Worm (Caenorhabditis elegans) whole organism, L4 larva: Measurements from ENCODE around the gene C15F1.2.

ENCODE experiments used
- F10B5.3 ChIP-seq: sonication (generic microtip); optimal IDR thresholded peaks from 2 replicates; lab custom pipeline; 2016; ENCODE audit warnings: mild to moderate bottlenecking, missing genetic modification characterization, missing compliant biosample characterization
- F44E2.7 ChIP-seq: fragments of 200-800 bp; sonication (Bioruptor generic); IDR thresholded peaks from 2 replicates; pipeline ENCODE4 v2.1.2; 2022; ENCODE audit warnings: missing genetic modification characterization, missing compliant biosample characterization
- F49E8.2 ChIP-seq: sonication (generic microtip); optimal IDR thresholded peaks from 2 replicates; lab custom pipeline; 2016; ENCODE audit warnings: missing compliant biosample characterization, mild to moderate bottlenecking, missing genetic modification characterization, borderline replicate concordance
- Y105C5A.15 ChIP-seq: fragments of 200-800 bp; sonication (Bioruptor generic); IDR thresholded peaks from 2 replicates; pipeline ENCODE4 v1.3.6; 2022; ENCODE audit warnings: missing genetic modification characterization, missing compliant biosample characterization
- Y75B8A.6 ChIP-seq: fragments of 200-800 bp; sonication (Bioruptor generic); IDR thresholded peaks from 2 replicates; pipeline ENCODE4 v1.3.6; 2022; ENCODE audit warnings: missing genetic modification reagents, missing genetic modification characterization, missing compliant biosample characterization
- aha-1 ChIP-seq: fragments of 150-350 bp; peaks from one replicate; lab custom pipeline; 2014; ENCODE audit warnings: missing biosample characterization, missing genetic modification characterization
- ceh-44 ChIP-seq: fragments of 200-800 bp; sonication (Bioruptor generic); IDR thresholded peaks from 2 replicates; pipeline ENCODE4 v1.3.6; 2022; ENCODE audit warnings: missing genetic modification reagents, missing genetic modification characterization, missing compliant biosample characterization
- daf-12 ChIP-seq: fragments of 150-350 bp; optimal IDR thresholded peaks from 2 replicates; lab custom pipeline; 2014; ENCODE audit warnings: missing biosample characterization, missing genetic modification reagents, missing genetic modification characterization
- daf-19 ChIP-seq: fragments of 200-800 bp; sonication (Bioruptor generic); conservative IDR thresholded peaks from 2 replicates; pipeline ENCODE4 v1.3.6; 2022; ENCODE audit warnings: missing genetic modification characterization, missing compliant biosample characterization
- dmd-8 ChIP-seq: fragments of 200-800 bp; sonication (Bioruptor generic); IDR thresholded peaks from 2 replicates; pipeline ENCODE4 v1.3.6; 2022; ENCODE audit warnings: missing genetic modification characterization, missing compliant biosample characterization
- dmd-9 ChIP-seq: fragments of 200-800 bp; sonication (Bioruptor generic); IDR thresholded peaks from 2 replicates; pipeline ENCODE4 v1.3.6; 2022; ENCODE audit warnings: missing genetic modification reagents, missing genetic modification characterization, missing compliant biosample characterization
- egl-43 ChIP-seq: fragments of 200-800 bp; sonication (Bioruptor generic); IDR thresholded peaks from 2 replicates; pipeline ENCODE4 v1.3.6; 2022; ENCODE audit warnings: missing genetic modification reagents, missing genetic modification characterization, missing compliant biosample characterization
- gei-8 ChIP-seq: fragments of 200-800 bp; sonication (Bioruptor generic); optimal IDR thresholded peaks from 2 replicates; lab custom pipeline; 2018; ENCODE audit warnings: mild to moderate bottlenecking, missing genetic modification characterization, missing compliant biosample characterization
- hmg-1.1 ChIP-seq: fragments of 200-800 bp; sonication (Bioruptor generic); IDR thresholded peaks from 2 replicates; pipeline ENCODE4 v1.3.6; 2022; ENCODE audit warnings: missing genetic modification reagents, missing genetic modification characterization, missing compliant biosample characterization
- jun-1 ChIP-seq: fragments of 150-350 bp; optimal IDR thresholded peaks from 2 replicates; lab custom pipeline; 2014; ENCODE audit warnings: missing biosample characterization, missing genetic modification reagents, missing genetic modification characterization
- lin-13 ChIP-seq: fragments of 150-350 bp; optimal IDR thresholded peaks from 2 replicates; lab custom pipeline; 2014; ENCODE audit warnings: missing biosample characterization, missing genetic modification reagents, missing genetic modification characterization
- lin-29 ChIP-seq: fragments of 200-800 bp; sonication (Bioruptor generic); IDR thresholded peaks from 2 replicates; pipeline ENCODE4 v1.3.6; 2022; ENCODE audit warnings: missing genetic modification reagents, missing genetic modification characterization, missing compliant biosample characterization
- lin-39 ChIP-seq: fragments of 150-350 bp; optimal IDR thresholded peaks from 2 replicates; lab custom pipeline; 2014; ENCODE audit warnings: missing biosample characterization, missing genetic modification reagents, missing genetic modification characterization
- lsy-2 ChIP-seq, 2 experiments: fragments of 150-350 bp in 1 of 2; sonication (generic microtip) in 1 of 2; optimal IDR thresholded peaks; 2 replicates each; lab custom pipeline; 2014 to 2017; ENCODE audit warnings: missing biosample characterization in 2 of 2, missing genetic modification characterization in 2 of 2
- madf-5 ChIP-seq, 2 experiments: fragments of 200-800 bp; sonication (Bioruptor generic); IDR thresholded peaks; 2 replicates each; pipeline ENCODE4 v1.3.6; 2022; ENCODE audit warnings: missing compliant biosample characterization in 2 of 2, missing genetic modification characterization in 2 of 2
- mep-1 ChIP-seq: fragments of 150-350 bp; sonication (generic microtip); optimal IDR thresholded peaks from 3 replicates; lab custom pipeline; 2014; ENCODE audit warnings: missing biosample characterization, missing genetic modification characterization
- mes-2 ChIP-seq: sonication (generic microtip); optimal IDR thresholded peaks from 2 replicates; lab custom pipeline; 2016; ENCODE audit warnings: missing genotype, mild to moderate bottlenecking, missing genetic modification characterization, missing compliant biosample characterization; ENCODE audit not compliant: poor library complexity, severe bottlenecking
- nhr-102 ChIP-seq: sonication (generic microtip); optimal IDR thresholded peaks from 2 replicates; lab custom pipeline; 2016; ENCODE audit warnings: mild to moderate bottlenecking, missing genetic modification characterization, moderate library complexity, missing compliant biosample characterization
- nhr-11 ChIP-seq: fragments of 150-350 bp; optimal IDR thresholded peaks from 2 replicates; lab custom pipeline; 2014; ENCODE audit warnings: missing biosample characterization, missing genetic modification characterization
- nhr-28 ChIP-seq: fragments of 150-350 bp; optimal IDR thresholded peaks from 2 replicates; lab custom pipeline; 2014; ENCODE audit warnings: missing biosample characterization, missing genetic modification characterization
- nhr-42 ChIP-seq: fragments of 200-800 bp; sonication (Bioruptor generic); IDR thresholded peaks from 2 replicates; pipeline ENCODE4 v1.3.6; 2022; ENCODE audit warnings: missing genetic modification characterization, missing compliant biosample characterization
- pha-4 ChIP-seq, 2 experiments: fragments of 150-350 bp in 1 of 2; fragments of 200-800 bp in 1 of 2; sonication (Bioruptor generic) in 1 of 2; IDR thresholded peaks in 1 of 2; optimal IDR thresholded peaks in 1 of 2; 2 replicates each; pipeline versions ENCODE4 v1.3.6 to Lab custom; 2014 to 2022; ENCODE audit warnings: missing genetic modification characterization in 2 of 2, missing genetic modification reagents in 2 of 2, missing biosample characterization in 1 of 2, missing compliant biosample characterization in 1 of 2
- pqm-1 ChIP-seq: sonication (generic microtip); optimal IDR thresholded peaks from 2 replicates; lab custom pipeline; 2017; ENCODE audit warnings: missing biosample characterization, missing genetic modification characterization
- rbr-2 ChIP-seq: sonication (generic microtip); optimal IDR thresholded peaks from 2 replicates; lab custom pipeline; 2016; ENCODE audit warnings: missing genotype, missing genetic modification characterization, missing compliant biosample characterization
- sdz-12 ChIP-seq: fragments of 200-800 bp; sonication (Bioruptor generic); optimal IDR thresholded peaks from 2 replicates; lab custom pipeline; 2018; ENCODE audit warnings: mild to moderate bottlenecking, missing genetic modification characterization, missing compliant biosample characterization
- set-16 ChIP-seq: fragments of 200-800 bp; sonication (Bioruptor generic); IDR thresholded peaks from 2 replicates; pipeline ENCODE4 v1.3.6; 2022; ENCODE audit warnings: missing genetic modification reagents, missing genetic modification characterization, missing compliant biosample characterization
- snpc-1.2 ChIP-seq: fragments of 200-800 bp; sonication (Bioruptor generic); IDR thresholded peaks from 2 replicates; pipeline ENCODE4 v1.3.6; 2022; ENCODE audit warnings: missing genetic modification reagents, missing genetic modification characterization, missing compliant biosample characterization
- spr-1 ChIP-seq: sonication (generic microtip); optimal IDR thresholded peaks from 2 replicates; lab custom pipeline; 2016; ENCODE audit warnings: mild to moderate bottlenecking, missing genetic modification characterization, missing compliant biosample characterization
- tra-1 ChIP-seq: fragments of 200-800 bp; sonication (Bioruptor generic); IDR thresholded peaks from 2 replicates; pipeline ENCODE4 v1.3.6; 2022; ENCODE audit warnings: missing genetic modification reagents, missing genetic modification characterization, missing compliant biosample characterization
- unc-130 ChIP-seq: sonication (generic microtip); optimal IDR thresholded peaks from 2 replicates; lab custom pipeline; 2016; ENCODE audit warnings: missing genetic modification reagents, missing genetic modification characterization, missing compliant biosample characterization
- unc-62 ChIP-seq, 3 experiments: fragments of 150-350 bp in 1 of 3; sonication (generic microtip); optimal IDR thresholded peaks in 2 of 3; peaks in 1 of 3; 1 replicate in 1 of 3; 2 replicates in 2 of 3; lab custom pipeline; 2014 to 2017; ENCODE audit warnings: missing biosample characterization in 3 of 3, missing genetic modification characterization in 3 of 3, missing genetic modification reagents in 3 of 3, missing genotype in 1 of 3
- vab-7 ChIP-seq: fragments of 200-800 bp; sonication (Bioruptor generic); IDR thresholded peaks from 2 replicates; pipeline ENCODE4 v1.3.6; 2022; ENCODE audit warnings: missing genetic modification reagents, missing genetic modification characterization, missing compliant biosample characterization
- zfp-2 ChIP-seq: sonication (generic microtip); optimal IDR thresholded peaks from 2 replicates; lab custom pipeline; 2016; ENCODE audit warnings: mild to moderate bottlenecking, missing genetic modification characterization, missing compliant biosample characterization
- zfp-3 ChIP-seq: fragments of 200-800 bp; sonication (Bioruptor generic); conservative IDR thresholded peaks from 2 replicates; pipeline ENCODE4 v1.3.6; 2022; ENCODE audit warnings: missing genetic modification reagents, missing genetic modification characterization, missing compliant biosample characterization
- zip-2 ChIP-seq: fragments of 150-350 bp; optimal IDR thresholded peaks from 2 replicates; lab custom pipeline; 2014; ENCODE audit warnings: missing biosample characterization, missing genetic modification characterization

C15F1.2 gene

ce11 chrII:6936528-6936927, 43.2 kb upstream of the C15F1.2 start:
- TF ChIP-seq mes-2 (tag; lab: Kevin White, UChicago) (peak; percentile 14), F10B5.3 (tag; lab: Kevin White, UChicago) (no peak), pqm-1 (tag; lab: Kevin White, UChicago) (peak; percentile 65), unc-62 (GFP tag; optimal IDR thresholded peaks at IDR 0.05 in 1 of 2; lab: Kevin White, UChicago) (peak in 1 of 2 experiments; percentile 37), unc-62 (tag; optimal IDR thresholded peaks at IDR 0.05; lab: Kevin White, UChicago) (no peak), nhr-42 (GFP tag; lab: Robert Waterston, UW) (no peak), egl-43 (GFP tag; lab: Robert Waterston, UW) (no peak), Y75B8A.6 (GFP tag; lab: Robert Waterston, UW) (no peak), Y105C5A.15 (no peak), aha-1 (tag; lab: Kevin White, UChicago) (peak; percentile 5), nhr-28 (tag; lab: Kevin White, UChicago) (peak; percentile 23)

ce11 chrII:6937057-6937456, 42.7 kb upstream of the C15F1.2 start:
- TF ChIP-seq aha-1 (tag; lab: Kevin White, UChicago) (peak; percentile 84), ceh-44 (GFP tag; lab: Robert Waterston, UW) (no peak), snpc-1.2 (no peak), sdz-12 (no peak), pha-4 (GFP tag; IDR thresholded peaks at IDR 0.05; lab: Robert Waterston, UW) (no peak), pha-4 (tag; optimal IDR thresholded peaks at IDR 0.05; lab: Kevin White, UChicago) (no peak), mep-1 (tag; lab: Kevin White, UChicago) (no peak), nhr-102 (tag; lab: Kevin White, UChicago) (no peak)

- TF ChIP-seq vab-7 (GFP tag; lab: Robert Waterston, UW) = no peak
- TF ChIP-seq zfp-2 (tag; lab: Kevin White, UChicago) = no peak
- no peak for TF ChIP-seq mes-2 (tag; lab: Kevin White, UChicago)
- TF ChIP-seq zfp-3 (GFP tag; lab: Robert Waterston, UW) = no peak
- TF ChIP-seq dmd-9 (GFP tag; lab: Robert Waterston, UW) = no peak
- TF ChIP-seq F44E2.7 = no peak
- no peak for TF ChIP-seq jun-1 (tag; lab: Kevin White, UChicago)
- no peak for TF ChIP-seq daf-19 (GFP tag; lab: Robert Waterston, UW)
- TF ChIP-seq lin-39 = no peak
- TF ChIP-seq lin-29 (GFP tag; lab: Robert Waterston, UW) = no peak
- TF ChIP-seq mep-1 (tag; lab: Kevin White, UChicago) = no peak
- TF ChIP-seq gei-8 (GFP tag; lab: Kevin White, UChicago) = no peak
- no peak for TF ChIP-seq dmd-8 (GFP tag; lab: Robert Waterston, UW)
- no peak for TF ChIP-seq zip-2
- TF ChIP-seq F49E8.2 (tag; lab: Kevin White, UChicago) = no peak
- TF ChIP-seq, all 104 proteins: peak for 0
Observed at ce11 chrII:6939873-6940272, 39.9 kb upstream of the C15F1.2 start.

ce11 chrII:6940726-6941230, 39.0 kb upstream of the C15F1.2 start:
- TF ChIP-seq aha-1 (tag; lab: Kevin White, UChicago) (peak; percentile 93), nhr-28 (tag; lab: Kevin White, UChicago) (no peak), unc-62 (GFP tag; optimal IDR thresholded peaks at IDR 0.05 in 1 of 2; lab: Kevin White, UChicago) (peak in 1 of 2 experiments; percentile 49), unc-62 (tag; optimal IDR thresholded peaks at IDR 0.05; lab: Kevin White, UChicago) (no peak), egl-43 (GFP tag; lab: Robert Waterston, UW) (0 out of 2 replicates have a peak, but pooled peaks have one; percentile 27)

ce11 chrII:6941520-6941919, 38.2 kb upstream of the C15F1.2 start:
- no peak for TF ChIP-seq daf-12
- no peak for TF ChIP-seq set-16 (GFP tag; lab: Robert Waterston, UW)
- TF ChIP-seq tra-1 = no peak
- TF ChIP-seq F44E2.7 = no peak
- TF ChIP-seq madf-5 (GFP tag; IDR thresholded peaks at IDR 0.05; lab: Robert Waterston, UW) = no peak
- TF ChIP-seq ceh-44 (GFP tag; lab: Robert Waterston, UW) = no peak
- TF ChIP-seq spr-1 (tag; lab: Kevin White, UChicago) = no peak
- no peak for TF ChIP-seq hmg-1.1 (GFP tag; lab: Robert Waterston, UW)
- no peak for TF ChIP-seq Y105C5A.15
- TF ChIP-seq lin-13 (GFP tag; lab: Kevin White, UChicago) = no peak
- no peak for TF ChIP-seq rbr-2 (tag; lab: Kevin White, UChicago)
- no peak for TF ChIP-seq unc-130 (GFP tag; lab: Kevin White, UChicago)
- no peak for TF ChIP-seq nhr-11 (tag; lab: Kevin White, UChicago)
- no peak for TF ChIP-seq dmd-9 (GFP tag; lab: Robert Waterston, UW)
- TF ChIP-seq F10B5.3 (tag; lab: Kevin White, UChicago) = no peak
- no peak for TF ChIP-seq vab-7 (GFP tag; lab: Robert Waterston, UW)
- TF ChIP-seq lsy-2 (tag; optimal IDR thresholded peaks at IDR 0.05; lab: Kevin White, UChicago) = no peak
